Worm (Caenorhabditis elegans) whole organism, L3 larva: ENCODE results near the gene affl-1.

ENCODE experiments used
- ZK546.5 ChIP-seq: sonication (generic microtip); optimal IDR thresholded peaks from 2 replicates; lab custom pipeline; 2017; ENCODE audit warnings: missing biosample characterization, missing genetic modification characterization
- ama-1 ChIP-seq: fragments of 150-350 bp; optimal IDR thresholded peaks from 2 replicates; lab custom pipeline; 2018
- ceh-16 ChIP-seq: sonication (generic microtip); optimal IDR thresholded peaks from 2 replicates; lab custom pipeline; 2017; ENCODE audit warnings: missing biosample characterization, missing genetic modification characterization
- ceh-28 ChIP-seq: fragments of 150-350 bp; optimal IDR thresholded peaks from 2 replicates; lab custom pipeline; 2014; ENCODE audit warnings: missing biosample characterization, missing genetic modification reagents, missing genetic modification characterization
- ceh-82 ChIP-seq: fragments of 150-350 bp; optimal IDR thresholded peaks from 2 replicates; lab custom pipeline; 2014; ENCODE audit warnings: missing biosample characterization, missing genetic modification characterization
- ceh-9 ChIP-seq: sonication (generic microtip); optimal IDR thresholded peaks from 2 replicates; lab custom pipeline; 2018; ENCODE audit warnings: missing biosample characterization, missing genetic modification characterization
- daf-12 ChIP-seq: fragments of 150-350 bp; optimal IDR thresholded peaks from 2 replicates; lab custom pipeline; 2014; ENCODE audit warnings: missing biosample characterization, missing genetic modification reagents, missing genetic modification characterization
- egl-27 ChIP-seq: sonication (generic microtip); optimal IDR thresholded peaks from 4 replicates; lab custom pipeline; 2017; ENCODE audit warnings: missing biosample characterization, missing genetic modification reagents, missing genetic modification characterization
- egl-5 ChIP-seq: fragments of 150-350 bp; optimal IDR thresholded peaks from 2 replicates; lab custom pipeline; 2017; ENCODE audit warnings: missing biosample characterization, missing genetic modification reagents, missing genetic modification characterization, inconsistent platforms
- elt-1 ChIP-seq: fragments of 150-350 bp; optimal IDR thresholded peaks from 2 replicates; lab custom pipeline; 2014; ENCODE audit warnings: missing biosample characterization, missing genetic modification characterization
- elt-2 ChIP-seq: sonication (generic microtip); optimal IDR thresholded peaks from 2 replicates; lab custom pipeline; 2016; ENCODE audit warnings: missing genetic modification reagents, mild to moderate bottlenecking, missing genetic modification characterization, missing compliant biosample characterization
- elt-3 ChIP-seq, 3 experiments: fragments of 150-350 bp in 1 of 3; sonication (generic microtip) in 2 of 3; optimal IDR thresholded peaks; 2 replicates in 2 of 3; 4 replicates in 1 of 3; lab custom pipeline; 2014 to 2017; ENCODE audit warnings: missing biosample characterization in 3 of 3, missing genetic modification characterization in 3 of 3
- eor-1 ChIP-seq, 2 experiments: fragments of 150-350 bp; optimal IDR thresholded peaks; 2 replicates each; lab custom pipeline; 2014 to 2018; ENCODE audit warnings: missing biosample characterization in 2 of 2, missing genetic modification characterization in 2 of 2
- fkh-10 ChIP-seq: sonication (generic microtip); optimal IDR thresholded peaks from 2 replicates; lab custom pipeline; 2017; ENCODE audit warnings: missing biosample characterization, missing genetic modification reagents, missing genetic modification characterization
- fkh-2 ChIP-seq: fragments of 150-350 bp; optimal IDR thresholded peaks from 2 replicates; lab custom pipeline; 2014; ENCODE audit warnings: missing biosample characterization, missing genetic modification reagents, missing genetic modification characterization
- hmg-11 ChIP-seq: sonication (generic microtip); optimal IDR thresholded peaks from 2 replicates; lab custom pipeline; 2016; ENCODE audit warnings: missing genetic modification characterization, missing compliant biosample characterization
- lin-15B ChIP-seq: fragments of 150-350 bp; optimal IDR thresholded peaks from 2 replicates; lab custom pipeline; 2014; ENCODE audit warnings: missing biosample characterization, missing genetic modification characterization
- lin-39 ChIP-seq: fragments of 150-350 bp; optimal IDR thresholded peaks from 2 replicates; lab custom pipeline; 2018; ENCODE audit warnings: missing biosample characterization, missing genetic modification reagents, missing genetic modification characterization
- mdl-1 ChIP-seq: fragments of 150-350 bp; optimal IDR thresholded peaks from 2 replicates; lab custom pipeline; 2014; ENCODE audit warnings: missing biosample characterization, missing genetic modification characterization
- mml-1 ChIP-seq: fragments of 150-350 bp; sonication (generic microtip); optimal IDR thresholded peaks from 3 replicates; lab custom pipeline; 2014; ENCODE audit warnings: missing biosample characterization, missing genetic modification characterization
- nfya-1 ChIP-seq: sonication (generic microtip); optimal IDR thresholded peaks from 2 replicates; lab custom pipeline; 2017; ENCODE audit warnings: missing genetic modification characterization, mild to moderate bottlenecking, missing compliant biosample characterization, antibody characterized with exemption, moderate library complexity; ENCODE audit not compliant: insufficient read depth
- nhr-11 ChIP-seq: fragments of 150-350 bp; optimal IDR thresholded peaks from 2 replicates; lab custom pipeline; 2014; ENCODE audit warnings: missing biosample characterization, missing genetic modification characterization
- nhr-12 ChIP-seq: fragments of 150-350 bp; optimal IDR thresholded peaks from 2 replicates; lab custom pipeline; 2014; ENCODE audit warnings: missing biosample characterization, missing genetic modification characterization
- nhr-23 ChIP-seq: fragments of 150-350 bp; optimal IDR thresholded peaks from 2 replicates; lab custom pipeline; 2014; ENCODE audit warnings: missing biosample characterization, missing genetic modification reagents, missing genetic modification characterization
- nhr-25 ChIP-seq: sonication (generic microtip); optimal IDR thresholded peaks from 2 replicates; lab custom pipeline; 2017; ENCODE audit warnings: missing biosample characterization, missing genetic modification characterization
- nhr-28 ChIP-seq: fragments of 150-350 bp; optimal IDR thresholded peaks from 2 replicates; lab custom pipeline; 2014; ENCODE audit warnings: missing biosample characterization, missing genetic modification characterization
- nhr-43 ChIP-seq: sonication (generic microtip); optimal IDR thresholded peaks from 2 replicates; lab custom pipeline; 2016; ENCODE audit warnings: mild to moderate bottlenecking, missing genetic modification characterization, missing compliant biosample characterization; ENCODE audit not compliant: poor library complexity, severe bottlenecking
- pha-4 ChIP-seq: fragments of 150-350 bp; optimal IDR thresholded peaks from 2 replicates; lab custom pipeline; 2014; ENCODE audit warnings: missing biosample characterization, missing genetic modification reagents, missing genetic modification characterization
- pqm-1 ChIP-seq: fragments of 150-350 bp; optimal IDR thresholded peaks from 2 replicates; lab custom pipeline; 2017; ENCODE audit warnings: missing biosample characterization, missing genetic modification characterization, inconsistent platforms
- sea-2 ChIP-seq: fragments of 150-350 bp; sonication (generic microtip); optimal IDR thresholded peaks from 4 replicates; lab custom pipeline; 2014; ENCODE audit warnings: missing biosample characterization, missing genetic modification reagents, missing genetic modification characterization
- skn-1 ChIP-seq: fragments of 150-350 bp; optimal IDR thresholded peaks from 2 replicates; lab custom pipeline; 2014; ENCODE audit warnings: missing biosample characterization, missing genetic modification characterization
- snpc-4 ChIP-seq: fragments of 150-350 bp; optimal IDR thresholded peaks from 2 replicates; lab custom pipeline; 2014; ENCODE audit warnings: missing biosample characterization, missing genetic modification characterization
- unc-62 ChIP-seq: fragments of 150-350 bp; sonication (generic microtip); optimal IDR thresholded peaks from 4 replicates; lab custom pipeline; 2014; ENCODE audit warnings: missing biosample characterization, missing genetic modification reagents, missing genetic modification characterization
- zag-1 ChIP-seq: fragments of 150-350 bp; optimal IDR thresholded peaks from 2 replicates; lab custom pipeline; 2014; ENCODE audit warnings: missing biosample characterization, missing genetic modification characterization
- ztf-11 ChIP-seq: fragments of 150-350 bp; optimal IDR thresholded peaks from 2 replicates; lab custom pipeline; 2014; ENCODE audit warnings: missing biosample characterization, missing genetic modification characterization
- ztf-4 ChIP-seq: fragments of 150-350 bp; optimal IDR thresholded peaks from 2 replicates; lab custom pipeline; 2014; ENCODE audit warnings: missing biosample characterization, missing genetic modification characterization

The affl-1 gene

ce11 chrIII:439926-440325 is at the start of gene affl-1:
affl-1 (plus strand) TSS chrIII:440226.
- TF ChIP-seq daf-12: no peak
- no peak for TF ChIP-seq ztf-11
- TF ChIP-seq egl-27 (tag; lab: Kevin White, UChicago): no peak
- TF ChIP-seq elt-2 (tag; lab: Kevin White, UChicago): no peak
- TF ChIP-seq fkh-10 (GFP tag; lab: Kevin White, UChicago): no peak
- TF ChIP-seq nhr-11 (tag; lab: Kevin White, UChicago): no peak
- no peak for TF ChIP-seq ceh-9 (tag; lab: Kevin White, UChicago)
- TF ChIP-seq pha-4 (tag; lab: Kevin White, UChicago): no peak
- no peak for TF ChIP-seq pqm-1 (tag; lab: Kevin White, UChicago)
- TF ChIP-seq lin-39: no peak
- no peak for TF ChIP-seq egl-5
- TF ChIP-seq skn-1 (tag; lab: Kevin White, UChicago): no peak
- no peak for TF ChIP-seq nhr-23
- no peak for TF ChIP-seq lin-15B (tag; lab: Kevin White, UChicago)
- no peak for TF ChIP-seq ceh-16 (tag; lab: Kevin White, UChicago)
- no peak for TF ChIP-seq nfya-1 (tag; lab: Kevin White, UChicago)
- no peak for TF ChIP-seq elt-1 (tag; lab: Kevin White, UChicago)
- TF ChIP-seq, all 47 proteins: peak for 0

ce11 chrIII:400898-401297 is 39.1 kb upstream of the affl-1 start:
- TF ChIP-seq nhr-28 (no peak), ceh-28 (no peak), fkh-10 (GFP tag; lab: Kevin White, UChicago) (no peak), mml-1 (tag; lab: Kevin White, UChicago) (no peak), ZK546.5 (tag; lab: Kevin White, UChicago) (no peak), sea-2 (GFP tag; lab: Kevin White, UChicago) (no peak), egl-27 (tag; lab: Kevin White, UChicago) (no peak), fkh-2 (tag; lab: Kevin White, UChicago) (no peak), nhr-11 (tag; lab: Kevin White, UChicago) (no peak), nhr-12 (tag; lab: Kevin White, UChicago) (no peak), skn-1 (tag; lab: Kevin White, UChicago) (no peak), eor-1 (tag; optimal IDR thresholded peaks at IDR 0.05; lab: Kevin White, UChicago) (no peak), ceh-82 (tag; lab: Kevin White, UChicago) (no peak), unc-62 (GFP tag; lab: Kevin White, UChicago) (no peak), nhr-25 (tag; lab: Kevin White, UChicago) (no peak), elt-3 (tag; optimal IDR thresholded peaks at IDR 0.05; lab: Kevin White, UChicago) (no peak), hmg-11 (tag; lab: Kevin White, UChicago) (no peak), snpc-4 (tag; lab: Kevin White, UChicago) (no peak), nhr-43 (no peak)

ce11 chrIII:402168-402813 is 37.7 kb upstream of the affl-1 start, which contains the start of the genes Y55B1BL.1 and Y55B1BL.2:
Y55B1BL.1 (plus strand) TSS chrIII:402384.
Y55B1BL.2 (plus strand) TSS chrIII:402763.
- TF ChIP-seq ceh-28: no peak
- TF ChIP-seq ztf-4 (tag; lab: Kevin White, UChicago): no peak
- TF ChIP-seq elt-2 (tag; lab: Kevin White, UChicago): no peak
- no peak for TF ChIP-seq nfya-1 (tag; lab: Kevin White, UChicago)
- TF ChIP-seq nhr-28: no peak
- TF ChIP-seq snpc-4 (tag; lab: Kevin White, UChicago): no peak
- TF ChIP-seq egl-5: no peak
- no peak for TF ChIP-seq mdl-1 (tag; lab: Kevin White, UChicago)
- no peak for TF ChIP-seq nhr-12 (tag; lab: Kevin White, UChicago)
- TF ChIP-seq ama-1 (lab: Kevin White, UChicago): no peak
- no peak for TF ChIP-seq nhr-11 (tag; lab: Kevin White, UChicago)
- TF ChIP-seq eor-1 (tag; optimal IDR thresholded peaks at IDR 0.05; lab: Kevin White, UChicago): no peak
- TF ChIP-seq zag-1: no peak
- TF ChIP-seq lin-39: no peak
- TF ChIP-seq daf-12: no peak
- no peak for TF ChIP-seq ZK546.5 (tag; lab: Kevin White, UChicago)
- no peak for TF ChIP-seq unc-62 (GFP tag; lab: Kevin White, UChicago)
- no peak for TF ChIP-seq pha-4 (tag; lab: Kevin White, UChicago)
- no peak for TF ChIP-seq skn-1 (tag; lab: Kevin White, UChicago)
- TF ChIP-seq lin-15B (tag; lab: Kevin White, UChicago): no peak
